Fruit fly (Drosophila melanogaster) Kc167 (cell line): ENCODE data around the gene faf.

Experiments used
- Myc ChIP-seq: fragments of >200 bp; optimal IDR thresholded peaks from 2 replicates; lab custom pipeline; 2017; ENCODE audit warnings: missing external identifiers
- Sin3A ChIP-seq: fragments of >200 bp; optimal IDR thresholded peaks from 2 replicates; lab custom pipeline; 2018; ENCODE audit warnings: missing external identifiers
- h ChIP-seq: fragments of >200 bp; optimal IDR thresholded peaks from 3 replicates; lab custom pipeline; 2018; ENCODE audit warnings: missing external identifiers
- insv ChIP-seq: fragments of >200 bp; optimal IDR thresholded peaks from 3 replicates; lab custom pipeline; 2018; ENCODE audit warnings: missing external identifiers
- psq ChIP-seq: fragments of >200 bp; optimal IDR thresholded peaks from 2 replicates; lab custom pipeline; 2017; ENCODE audit warnings: missing external identifiers
- ttk ChIP-seq: sonication (Bioruptor generic); optimal IDR thresholded peaks from 2 replicates; lab custom pipeline; 2017; ENCODE audit warnings: missing external identifiers

faf gene

dm6 chr3R:31776583-31777362 lies at the start of gene faf, which contains the start of gene CG2126:
Gene faf (plus strand): TSS chr3R:31777020.
Gene CG2126 (minus strand): TSS chr3R:31776652.
- TF ChIP-seq psq (lab: Kevin White, UChicago) (no peak), Sin3A (lab: Kevin White, UChicago) (no peak), ttk (lab: Kevin White, UChicago) (no peak), insv (lab: Kevin White, UChicago) (no peak), Myc (lab: Kevin White, UChicago) (no peak), h (lab: Kevin White, UChicago) (no peak)

dm6 chr3R:31727773-31728172 lies 49.0 kb upstream of the faf start:
- TF ChIP-seq ttk (lab: Kevin White, UChicago) (no peak), psq (lab: Kevin White, UChicago) (no peak), insv (lab: Kevin White, UChicago) (no peak), Sin3A (lab: Kevin White, UChicago) (no peak)

- TF ChIP-seq Myc (lab: Kevin White, UChicago) (no peak), insv (lab: Kevin White, UChicago) (no peak)
These were observed 40.0 kb upstream of the faf start, which contains the start of the genes CstF50 and CG11563 for dm6 chr3R:31736776-31737175. Gene CstF50 (minus strand): TSS chr3R:31736963. Gene CG11563 (plus strand): TSS chr3R:31737035.

dm6 chr3R:31738060-31738619 lies 38.7 kb upstream of the faf start, which contains the start of gene eEF1alpha2:
Gene eEF1alpha2 (plus strand): TSS chr3R:31738468.
- no peak for TF ChIP-seq h (lab: Kevin White, UChicago)
- no peak for TF ChIP-seq psq (lab: Kevin White, UChicago)
- TF ChIP-seq Sin3A (lab: Kevin White, UChicago) = no peak
- TF ChIP-seq insv (lab: Kevin White, UChicago) = no peak
- no peak for TF ChIP-seq Myc (lab: Kevin White, UChicago)
- TF ChIP-seq ttk (lab: Kevin White, UChicago) = no peak

dm6 chr3R:31739067-31739786 lies 37.6 kb upstream of the faf start:
- TF ChIP-seq h (lab: Kevin White, UChicago) (no peak), Myc (lab: Kevin White, UChicago) (no peak), Sin3A (lab: Kevin White, UChicago) (no peak), ttk (lab: Kevin White, UChicago) (no peak), psq (lab: Kevin White, UChicago) (no peak), insv (lab: Kevin White, UChicago) (no peak)

dm6 chr3R:31741278-31741677 lies 35.5 kb upstream of the faf start:
- no peak for TF ChIP-seq psq (lab: Kevin White, UChicago)

- TF ChIP-seq Sin3A (lab: Kevin White, UChicago) = no peak
- no peak for TF ChIP-seq h (lab: Kevin White, UChicago)
- TF ChIP-seq ttk (lab: Kevin White, UChicago) = no peak
- no peak for TF ChIP-seq insv (lab: Kevin White, UChicago)
- no peak for TF ChIP-seq Myc (lab: Kevin White, UChicago)
- no peak for TF ChIP-seq psq (lab: Kevin White, UChicago)
These were observed 33.5 kb upstream of the faf start, which contains the start of gene Tbca for dm6 chr3R:31743279-31743678. Gene Tbca (plus strand): TSS chr3R:31743490.

- no peak for TF ChIP-seq psq (lab: Kevin White, UChicago)
- no peak for TF ChIP-seq insv (lab: Kevin White, UChicago)
- TF ChIP-seq ttk (lab: Kevin White, UChicago) = no peak
- no peak for TF ChIP-seq Sin3A (lab: Kevin White, UChicago)
These were observed 32.7 kb upstream of the faf start, which contains the start of gene CG1896 for dm6 chr3R:31744044-31744652. Gene CG1896 (plus strand): TSS chr3R:31744282.

dm6 chr3R:31745629-31746081 lies 31.2 kb upstream of the faf start, which contains the start of gene awd:
Gene awd (minus strand): TSS chr3R:31746077.
- TF ChIP-seq h (lab: Kevin White, UChicago) (no peak), Myc (lab: Kevin White, UChicago) (no peak), Sin3A (lab: Kevin White, UChicago) (no peak)

- TF ChIP-seq h (lab: Kevin White, UChicago) (no peak), Sin3A (lab: Kevin White, UChicago) (no peak), Myc (lab: Kevin White, UChicago) (no peak), ttk (lab: Kevin White, UChicago) (no peak), insv (lab: Kevin White, UChicago) (no peak), psq (lab: Kevin White, UChicago) (no peak)
These were observed 29.3 kb upstream of the faf start, which contains the start of the genes nero and CG1910 for dm6 chr3R:31747429-31748048. Gene nero (minus strand): TSS chr3R:31747558. Gene CG1910 (plus strand): TSS chr3R:31747643.
